Worm (Caenorhabditis elegans) whole organism, L1 larva: ENCODE results near the gene K09E2.1.

Source experiments
- C04F5.9 ChIP-seq: sonication (generic microtip); optimal IDR thresholded peaks from 2 replicates; lab custom pipeline; 2016; ENCODE audit warnings: missing genetic modification characterization, missing compliant biosample characterization
- C34B4.2 ChIP-seq: sonication (generic microtip); optimal IDR thresholded peaks from 2 replicates; lab custom pipeline; 2017; ENCODE audit warnings: mild to moderate bottlenecking, missing genetic modification characterization, missing compliant biosample characterization
- alr-1 ChIP-seq: fragments of 200-800 bp; sonication (Bioruptor generic); optimal IDR thresholded peaks from 2 replicates; lab custom pipeline; 2018; ENCODE audit warnings: borderline replicate concordance, mild to moderate bottlenecking, missing genetic modification characterization, missing compliant biosample characterization
- aly-2 ChIP-seq: fragments of 150-350 bp; optimal IDR thresholded peaks from 2 replicates; lab custom pipeline; 2014; ENCODE audit warnings: missing biosample characterization, missing genetic modification characterization
- ceh-8 ChIP-seq: fragments of 200-800 bp; sonication (Bioruptor generic); optimal IDR thresholded peaks from 2 replicates; lab custom pipeline; 2018; ENCODE audit warnings: mild to moderate bottlenecking, missing genetic modification characterization, moderate library complexity, missing compliant biosample characterization
- ceh-90 ChIP-seq: sonication (generic microtip); optimal IDR thresholded peaks from 2 replicates; lab custom pipeline; 2016; ENCODE audit warnings: missing genetic modification characterization, missing compliant biosample characterization
- ces-1 ChIP-seq: fragments of 150-350 bp; optimal IDR thresholded peaks from 2 replicates; lab custom pipeline; 2014; ENCODE audit warnings: missing biosample characterization, missing genetic modification reagents, missing genetic modification characterization
- dpl-1 ChIP-seq, 3 experiments: fragments of 150-350 bp in 2 of 3; sonication (generic microtip) in 1 of 3; optimal IDR thresholded peaks; 2 replicates each; lab custom pipeline; 2014 to 2017; ENCODE audit warnings: missing biosample characterization in 3 of 3, missing genetic modification characterization in 3 of 3, missing genetic modification reagents in 3 of 3
- efl-1 ChIP-seq, 4 experiments: fragments of 150-350 bp; optimal IDR thresholded peaks in 3 of 4; peaks in 1 of 4; 1 replicate in 1 of 4; 2 replicates in 3 of 4; lab custom pipeline; 2014; ENCODE audit warnings: missing biosample characterization in 2 of 4, missing genetic modification characterization in 2 of 4, missing genetic modification reagents in 2 of 4
- efl-3 ChIP-seq: fragments of 200-800 bp; sonication (Bioruptor generic); optimal IDR thresholded peaks from 2 replicates; lab custom pipeline; 2018; ENCODE audit warnings: mild to moderate bottlenecking, missing genetic modification characterization, missing compliant biosample characterization
- elt-2 ChIP-seq: sonication (generic microtip); optimal IDR thresholded peaks from 2 replicates; lab custom pipeline; 2016; ENCODE audit warnings: missing genetic modification characterization, mild to moderate bottlenecking, inconsistent platforms, missing compliant biosample characterization, missing genetic modification reagents
- fkh-4 ChIP-seq: sonication (generic microtip); optimal IDR thresholded peaks from 2 replicates; lab custom pipeline; 2016; ENCODE audit warnings: missing compliant biosample characterization, missing genetic modification characterization, borderline replicate concordance
- fos-1 ChIP-seq: fragments of 150-350 bp; optimal IDR thresholded peaks from 2 replicates; lab custom pipeline; 2014; ENCODE audit warnings: missing biosample characterization, missing genetic modification characterization
- hlh-4 ChIP-seq: sonication (generic microtip); optimal IDR thresholded peaks from 2 replicates; lab custom pipeline; 2016; ENCODE audit warnings: mild to moderate bottlenecking, missing genetic modification characterization, missing compliant biosample characterization
- irx-1 ChIP-seq: sonication (generic microtip); optimal IDR thresholded peaks from 2 replicates; lab custom pipeline; 2016; ENCODE audit warnings: missing genetic modification characterization, missing compliant biosample characterization
- jun-1 ChIP-seq: fragments of 150-350 bp; optimal IDR thresholded peaks from 2 replicates; lab custom pipeline; 2014; ENCODE audit warnings: missing biosample characterization, missing genetic modification reagents, missing genetic modification characterization
- lin-14 ChIP-seq: fragments of 200-800 bp; sonication (Bioruptor generic); optimal IDR thresholded peaks from 2 replicates; lab custom pipeline; 2018; ENCODE audit warnings: mild to moderate bottlenecking, missing genetic modification characterization, moderate library complexity, missing compliant biosample characterization
- lin-15B ChIP-seq: fragments of 150-350 bp; sonication (generic microtip); optimal IDR thresholded peaks from 3 replicates; lab custom pipeline; 2014; ENCODE audit warnings: missing biosample characterization, missing genetic modification characterization
- lin-35 ChIP-seq, 2 experiments: fragments of 150-350 bp; optimal IDR thresholded peaks; 2 replicates each; lab custom pipeline; 2014; ENCODE audit warnings: missing biosample characterization in 2 of 2, missing genetic modification characterization in 2 of 2, missing genetic modification reagents in 2 of 2
- lin-39 ChIP-seq: fragments of 150-350 bp; optimal IDR thresholded peaks from 2 replicates; lab custom pipeline; 2014; ENCODE audit warnings: missing biosample characterization, missing genetic modification reagents, missing genetic modification characterization
- lsy-2 ChIP-seq, 2 experiments: fragments of 150-350 bp; optimal IDR thresholded peaks; 2 replicates each; lab custom pipeline; 2014; ENCODE audit warnings: missing biosample characterization in 2 of 2, missing genetic modification characterization in 2 of 2
- mdl-1 ChIP-seq, 2 experiments: fragments of 150-350 bp; optimal IDR thresholded peaks; 2 replicates each; lab custom pipeline; 2014 to 2017; ENCODE audit warnings: missing biosample characterization in 2 of 2, missing genetic modification characterization in 2 of 2, inconsistent platforms in 1 of 2
- mef-2 ChIP-seq: fragments of 150-350 bp; optimal IDR thresholded peaks from 2 replicates; lab custom pipeline; 2014; ENCODE audit warnings: missing biosample characterization, missing genetic modification characterization
- nhr-11 ChIP-seq: fragments of 150-350 bp; optimal IDR thresholded peaks from 2 replicates; lab custom pipeline; 2014; ENCODE audit warnings: missing biosample characterization, missing genetic modification characterization
- nhr-12 ChIP-seq: sonication (generic microtip); optimal IDR thresholded peaks from 2 replicates; lab custom pipeline; 2017; ENCODE audit warnings: missing biosample characterization, missing genetic modification characterization
- nhr-19 ChIP-seq: fragments of 200-800 bp; sonication (Bioruptor generic); conservative IDR thresholded peaks from 2 replicates; pipeline ENCODE4 v1.3.6; 2022; ENCODE audit warnings: missing genetic modification characterization, missing compliant biosample characterization
- nhr-20 ChIP-seq: sonication (generic microtip); optimal IDR thresholded peaks from 2 replicates; lab custom pipeline; 2016; ENCODE audit warnings: mild to moderate bottlenecking, missing genetic modification characterization, missing compliant biosample characterization
- nhr-237 ChIP-seq: fragments of 150-350 bp; optimal IDR thresholded peaks from 2 replicates; lab custom pipeline; 2014; ENCODE audit warnings: missing biosample characterization, missing genetic modification characterization
- nhr-76 ChIP-seq: sonication (generic microtip); optimal IDR thresholded peaks from 2 replicates; lab custom pipeline; 2017; ENCODE audit warnings: missing biosample characterization, missing genetic modification characterization
- nhr-77 ChIP-seq: fragments of 150-350 bp; optimal IDR thresholded peaks from 2 replicates; lab custom pipeline; 2014; ENCODE audit warnings: missing biosample characterization, missing genetic modification characterization
- nhr-85 ChIP-seq: sonication (generic microtip); peaks from one replicate; lab custom pipeline; 2016; ENCODE audit warnings: missing genetic modification characterization, inconsistent platforms, missing compliant biosample characterization
- nhr-90 ChIP-seq: sonication (generic microtip); optimal IDR thresholded peaks from 2 replicates; lab custom pipeline; 2016; ENCODE audit warnings: mild to moderate bottlenecking, missing genetic modification characterization, missing compliant biosample characterization; ENCODE audit not compliant: poor library complexity
- pag-3 ChIP-seq: sonication (generic microtip); optimal IDR thresholded peaks from 2 replicates; lab custom pipeline; 2017; ENCODE audit warnings: missing genetic modification characterization, mild to moderate bottlenecking, missing compliant biosample characterization, antibody characterized with exemption, borderline replicate concordance; ENCODE audit not compliant: insufficient read depth
- pax-3 ChIP-seq: fragments of 200-800 bp; sonication (Bioruptor generic); optimal IDR thresholded peaks from 2 replicates; lab custom pipeline; 2018; ENCODE audit warnings: mild to moderate bottlenecking, missing genetic modification characterization, moderate library complexity, missing compliant biosample characterization
- skn-1 ChIP-seq: fragments of 150-350 bp; optimal IDR thresholded peaks from 2 replicates; lab custom pipeline; 2014; ENCODE audit warnings: missing biosample characterization, missing genetic modification characterization
- snu-23 ChIP-seq: sonication (generic microtip); optimal IDR thresholded peaks from 2 replicates; lab custom pipeline; 2016; ENCODE audit warnings: missing genetic modification characterization, missing compliant biosample characterization
- swsn-7 ChIP-seq: sonication (generic microtip); optimal IDR thresholded peaks from 2 replicates; lab custom pipeline; 2016; ENCODE audit warnings: missing genetic modification characterization, missing compliant biosample characterization
- tbx-2 ChIP-seq: sonication (generic microtip); optimal IDR thresholded peaks from 2 replicates; lab custom pipeline; 2016; ENCODE audit warnings: missing genetic modification characterization, missing compliant biosample characterization
- unc-130 ChIP-seq: fragments of 150-350 bp; optimal IDR thresholded peaks from 2 replicates; lab custom pipeline; 2017; ENCODE audit warnings: missing biosample characterization, missing genetic modification characterization, inconsistent platforms
- unc-62 ChIP-seq: fragments of 150-350 bp; optimal IDR thresholded peaks from 2 replicates; lab custom pipeline; 2014; ENCODE audit warnings: missing biosample characterization, missing genetic modification reagents, missing genetic modification characterization
- unc-86 ChIP-seq: sonication (generic microtip); optimal IDR thresholded peaks from 2 replicates; lab custom pipeline; 2016; ENCODE audit warnings: missing genetic modification characterization, missing compliant biosample characterization
- unc-98 ChIP-seq: fragments of 200-800 bp; sonication (Bioruptor generic); IDR thresholded peaks from 2 replicates; pipeline ENCODE4 v1.3.6; 2022; ENCODE audit warnings: missing genetic modification characterization, missing compliant biosample characterization
- zip-4 ChIP-seq: fragments of 200-800 bp; sonication (Bioruptor generic); optimal IDR thresholded peaks from 2 replicates; lab custom pipeline; 2018; ENCODE audit warnings: mild to moderate bottlenecking, missing genetic modification characterization, moderate library complexity, missing compliant biosample characterization
- ztf-11 ChIP-seq, 2 experiments: sonication (generic microtip); optimal IDR thresholded peaks; 2 replicates each; lab custom pipeline; 2016 to 2017; ENCODE audit warnings: missing genetic modification characterization in 2 of 2, missing biosample characterization in 1 of 2, missing compliant biosample characterization in 1 of 2

The K09E2.1 gene

DNA sequence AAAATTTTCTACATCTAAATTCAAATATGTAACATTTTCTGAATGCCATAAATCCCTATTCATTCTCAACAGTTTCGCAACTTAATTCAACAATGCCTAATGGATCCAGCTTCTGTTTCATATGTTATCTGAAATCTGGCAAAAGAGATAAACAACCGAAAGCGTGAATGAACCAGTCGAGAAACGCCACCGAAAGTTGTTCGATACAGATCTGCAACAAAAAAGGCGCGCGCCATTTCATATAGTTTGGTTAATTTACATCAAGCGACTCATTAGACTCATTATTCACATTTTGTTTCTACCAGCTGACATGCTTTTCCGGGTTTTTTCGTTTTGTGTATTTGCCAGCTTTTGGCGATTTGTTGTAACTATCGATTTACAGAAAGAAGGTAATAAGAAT lies at the start of gene K09E2.1:
TSS of gene K09E2.1 (plus strand) at position 301 of the 400 bp plus-strand sequence.
- TF ChIP-seq unc-62, result no peak
- TF ChIP-seq hlh-4 (tag; lab: Kevin White, UChicago), result no peak
- TF ChIP-seq efl-3, result no peak
- no peak for TF ChIP-seq ztf-11 (tag; optimal IDR thresholded peaks at IDR 0.05; lab: Kevin White, UChicago)
- no peak for TF ChIP-seq jun-1 (tag; lab: Kevin White, UChicago)
- no peak for TF ChIP-seq C34B4.2
- no peak for TF ChIP-seq fkh-4 (tag; lab: Kevin White, UChicago)
- TF ChIP-seq unc-98 (GFP tag; lab: Robert Waterston, UW), result no peak
- TF ChIP-seq tbx-2 (tag; lab: Kevin White, UChicago), result no peak
- no peak for TF ChIP-seq fos-1 (tag; lab: Kevin White, UChicago)
- TF ChIP-seq skn-1 (tag; lab: Kevin White, UChicago), result no peak
- TF ChIP-seq lsy-2 (tag; optimal IDR thresholded peaks at IDR 0.05; lab: Kevin White, UChicago), result no peak
- no peak for TF ChIP-seq ceh-8 (GFP tag; lab: Kevin White, UChicago)
- TF ChIP-seq elt-2 (tag; lab: Kevin White, UChicago), result no peak
- no peak for TF ChIP-seq lin-39 (tag; lab: Kevin White, UChicago)
- TF ChIP-seq nhr-77 (tag; lab: Kevin White, UChicago), result no peak
- no peak for TF ChIP-seq mdl-1 (tag; optimal IDR thresholded peaks at IDR 0.05; lab: Kevin White, UChicago)
- TF ChIP-seq alr-1, result no peak
- TF ChIP-seq swsn-7, result no peak

DNA sequence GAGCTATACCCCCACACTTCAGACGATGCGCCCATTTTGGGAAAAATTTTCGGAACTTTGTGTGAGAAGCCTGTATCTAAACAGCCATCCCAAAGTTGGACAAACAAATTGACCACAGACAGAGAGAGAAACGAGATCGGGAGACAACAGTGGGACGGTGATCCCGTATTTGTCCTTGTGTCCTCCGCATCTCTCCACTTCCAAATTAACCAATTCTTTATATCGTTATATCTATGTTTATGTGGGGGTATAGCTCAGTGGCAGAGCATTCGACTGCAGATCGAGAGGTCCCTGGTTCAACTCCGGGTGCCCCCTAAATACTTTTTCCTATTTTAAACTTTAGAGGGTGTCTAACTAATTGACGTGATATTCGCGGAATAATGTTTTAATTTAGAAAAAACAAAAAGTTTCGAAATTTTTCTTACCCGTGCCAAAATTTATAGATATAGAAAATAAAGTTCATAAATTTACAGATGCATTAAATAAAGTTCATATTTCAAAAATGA lies 43.0 kb upstream of the K09E2.1 start:
- TF ChIP-seq C04F5.9 (tag; lab: Kevin White, UChicago), result no peak
- TF ChIP-seq nhr-12 (tag; lab: Kevin White, UChicago), result no peak
- TF ChIP-seq nhr-90 (tag; lab: Kevin White, UChicago), result peak; percentile 22
- TF ChIP-seq nhr-19 (GFP tag; lab: Robert Waterston, UW), result no peak

DNA sequence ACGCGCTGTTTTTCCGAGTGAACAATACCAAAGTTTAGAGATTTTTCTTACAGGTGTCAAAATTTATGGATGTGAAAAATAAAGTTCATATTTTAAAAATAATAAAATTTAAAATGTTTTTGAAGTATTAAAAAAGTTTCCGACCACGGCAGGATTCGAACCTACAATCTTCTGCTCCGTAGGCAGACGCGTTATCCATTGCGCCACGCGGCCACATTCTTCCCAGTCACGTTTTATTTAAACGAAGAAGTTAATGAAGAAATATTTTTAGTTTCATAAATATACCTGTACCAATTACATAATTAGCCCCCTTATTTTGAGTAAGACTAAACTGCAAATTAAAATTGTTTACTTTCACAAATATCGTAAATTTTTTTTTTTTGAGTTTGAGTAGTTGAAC lies 41.0 kb upstream of the K09E2.1 start:
- TF ChIP-seq nhr-20 (tag; lab: Kevin White, UChicago) (peak; percentile 17), irx-1 (tag; lab: Kevin White, UChicago) (no peak), C34B4.2 (no peak), unc-130 (no peak), nhr-85 (tag; lab: Kevin White, UChicago) (peak; percentile 38), elt-2 (tag; lab: Kevin White, UChicago) (peak; percentile 12), nhr-90 (tag; lab: Kevin White, UChicago) (peak; percentile 2), snu-23 (GFP tag; lab: Kevin White, UChicago) (peak; percentile 6), lin-35 (GFP tag; optimal IDR thresholded peaks at IDR 0.05; lab: Kevin White, UChicago) (peak in 1 of 2 experiments; percentile 20), mef-2 (tag; lab: Kevin White, UChicago) (no peak)

DNA sequence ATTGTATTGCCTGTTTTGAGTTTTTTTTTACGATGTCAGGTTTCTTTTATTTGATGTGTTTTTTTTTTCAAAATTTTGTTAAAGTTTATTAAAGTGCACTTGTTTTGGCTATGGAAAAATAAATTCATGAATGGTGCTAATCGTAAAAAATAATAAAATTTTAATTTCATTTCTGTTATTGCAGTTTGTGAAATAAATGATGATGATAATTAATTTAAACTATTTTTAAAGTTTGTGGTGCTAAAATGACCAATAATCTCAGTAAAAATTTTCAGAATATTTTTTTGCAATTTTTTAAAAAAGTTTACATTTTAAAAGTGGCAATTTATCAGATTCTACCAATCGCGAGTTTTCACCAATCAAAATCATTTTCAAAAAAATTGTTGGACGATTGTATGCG lies 37.9 kb upstream of the K09E2.1 start, which contains the start of gene stg-2:
TSS of gene stg-2 (minus strand) at position 101 of the 400 bp plus-strand sequence.
- TF ChIP-seq lsy-2 (tag; optimal IDR thresholded peaks at IDR 0.05; lab: Kevin White, UChicago) (no peak), lin-39 (tag; lab: Kevin White, UChicago) (no peak), aly-2 (no peak)

DNA sequence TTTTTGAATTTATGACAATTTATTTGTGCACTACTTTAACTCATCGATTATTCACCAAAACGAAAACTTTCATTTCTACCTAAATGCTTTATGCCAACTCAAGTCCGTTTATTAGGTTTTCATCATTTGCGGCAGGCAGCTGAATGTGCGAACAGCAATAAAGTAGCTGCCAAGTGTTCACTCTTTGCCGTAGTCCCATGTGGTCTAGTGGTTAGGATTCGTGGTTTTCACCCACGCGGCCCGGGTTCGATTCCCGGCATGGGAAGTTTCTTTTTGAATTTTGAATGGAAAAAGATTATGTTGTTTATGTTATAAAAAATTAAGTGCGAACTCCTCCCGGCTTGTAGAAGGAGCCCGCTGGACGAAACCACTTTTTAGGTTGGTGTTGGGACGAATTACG lies 35.4 kb upstream of the K09E2.1 start:
- TF ChIP-seq ces-1 (GFP tag; lab: Kevin White, UChicago) (no peak), efl-1 (optimal IDR thresholded peaks at IDR 0.05; lab: Kevin White, UChicago) (no peak), efl-1 (GFP tag; optimal IDR thresholded peaks at IDR 0.05 in 1 of 2; lab: Kevin White, UChicago) (peak in 1 of 2 experiments; percentile 6), nhr-11 (no peak), lin-14 (GFP tag; lab: Kevin White, UChicago) (peak; percentile 21), ceh-90 (tag; lab: Kevin White, UChicago) (no peak), pag-3 (no peak), zip-4 (GFP tag; lab: Kevin White, UChicago) (no peak), nhr-85 (tag; lab: Kevin White, UChicago) (no peak), fos-1 (tag; lab: Kevin White, UChicago) (no peak), pax-3 (tag; lab: Kevin White, UChicago) (no peak), lin-15B (tag; lab: Kevin White, UChicago) (no peak), dpl-1 (GFP tag; optimal IDR thresholded peaks at IDR 0.05; lab: Kevin White, UChicago) (no peak), nhr-237 (tag; lab: Kevin White, UChicago) (no peak), unc-86 (tag; lab: Kevin White, UChicago) (no peak), elt-2 (tag; lab: Kevin White, UChicago) (no peak), nhr-76 (tag; lab: Kevin White, UChicago) (no peak), tbx-2 (tag; lab: Kevin White, UChicago) (no peak)
